Fruit fly (Drosophila melanogaster) whole organism, prepupa: ENCODE results near the gene bab1.

Experiments used
- Blimp-1 ChIP-seq: fragments of 200-800 bp; sonication (Bioruptor generic); optimal IDR thresholded peaks from 3 replicates; lab custom pipeline; 2017; ENCODE audit warnings: missing biosample characterization, missing genetic modification characterization, mild to moderate bottlenecking, moderate library complexity, missing genetic modification reagents
- CG10669 ChIP-seq: fragments of 200-800 bp; sonication (Bioruptor generic); optimal IDR thresholded peaks from 3 replicates; lab custom pipeline; 2018; ENCODE audit warnings: missing biosample characterization, mild to moderate bottlenecking, missing genetic modification characterization, moderate library complexity
- CG11294 ChIP-seq: fragments of 200-800 bp; sonication (Bioruptor generic); IDR thresholded peaks from 2 replicates; pipeline ENCODE4 v1.3.6; 2022; ENCODE audit warnings: missing biosample characterization, missing genetic modification characterization
- CG11762 ChIP-seq: fragments of 200-800 bp; sonication (Bioruptor generic); optimal IDR thresholded peaks from 3 replicates; lab custom pipeline; 2016; ENCODE audit warnings: missing biosample characterization, missing genetic modification characterization; ENCODE audit not compliant: insufficient read depth
- CG11902 ChIP-seq: fragments of 200-800 bp; sonication (Bioruptor generic); optimal IDR thresholded peaks from 3 replicates; lab custom pipeline; 2016; ENCODE audit warnings: missing biosample characterization, missing genetic modification characterization
- CG15336 ChIP-seq: fragments of 200-800 bp; sonication (Bioruptor generic); IDR thresholded peaks from 2 replicates; pipeline ENCODE4 v1.3.6; 2022; ENCODE audit warnings: missing biosample characterization, missing genetic modification characterization
- CG16779 ChIP-seq: fragments of 200-800 bp; sonication (Bioruptor generic); optimal IDR thresholded peaks from 3 replicates; lab custom pipeline; 2017; ENCODE audit warnings: missing biosample characterization, mild to moderate bottlenecking, missing genetic modification characterization
- CG3032 ChIP-seq: fragments of 200-800 bp; optimal IDR thresholded peaks from 2 replicates; lab custom pipeline; 2019; ENCODE audit warnings: missing biosample characterization, mild to moderate bottlenecking, missing genetic modification characterization, moderate library complexity
- CG31627 ChIP-seq: fragments of 200-800 bp; sonication (Bioruptor generic); optimal IDR thresholded peaks from 3 replicates; lab custom pipeline; 2016; ENCODE audit warnings: missing biosample characterization, missing genetic modification characterization
- CG32006 ChIP-seq: fragments of 200-800 bp; sonication (Bioruptor generic); optimal IDR thresholded peaks from 3 replicates; lab custom pipeline; 2017; ENCODE audit warnings: missing biosample characterization, mild to moderate bottlenecking, missing genetic modification characterization
- CG4318 ChIP-seq: fragments of 200-800 bp; sonication (Bioruptor generic); optimal IDR thresholded peaks from 3 replicates; lab custom pipeline; 2017; ENCODE audit warnings: missing biosample characterization, mild to moderate bottlenecking, missing genetic modification characterization
- CG6163 ChIP-seq: fragments of 200-800 bp; sonication (Bioruptor generic); IDR thresholded peaks from 3 replicates; pipeline ENCODE4 v1.3.6; 2022; ENCODE audit warnings: missing biosample characterization, missing genetic modification characterization
- CG6276 ChIP-seq: fragments of 200-800 bp; sonication (Bioruptor generic); optimal IDR thresholded peaks from 2 replicates; lab custom pipeline; 2017; ENCODE audit warnings: missing biosample characterization, mild to moderate bottlenecking, missing genetic modification characterization
- CG6792 ChIP-seq: fragments of 200-800 bp; sonication (Bioruptor generic); optimal IDR thresholded peaks from 3 replicates; lab custom pipeline; 2016; ENCODE audit warnings: missing biosample characterization, missing genetic modification characterization
- CG7368 ChIP-seq: fragments of 200-800 bp; sonication (Bioruptor generic); optimal IDR thresholded peaks from 3 replicates; lab custom pipeline; 2016; ENCODE audit warnings: missing biosample characterization, missing genetic modification characterization
- CG8319 ChIP-seq: fragments of 200-800 bp; sonication (Bioruptor generic); optimal IDR thresholded peaks from 3 replicates; lab custom pipeline; 2016; ENCODE audit warnings: missing biosample characterization, missing genetic modification characterization
- Eip75B ChIP-seq: fragments of 200-800 bp; sonication (Bioruptor generic); optimal IDR thresholded peaks from 3 replicates; lab custom pipeline; 2016; ENCODE audit warnings: missing biosample characterization, missing genetic modification characterization
- Eip78C ChIP-seq: fragments of 200-800 bp; sonication (Bioruptor generic); peaks from one replicate; lab custom pipeline; 2016; ENCODE audit warnings: missing biosample characterization, missing genetic modification characterization
- Eip93F ChIP-seq: fragments of 200-800 bp; sonication (Bioruptor generic); optimal IDR thresholded peaks from 2 replicates; lab custom pipeline; 2016; ENCODE audit warnings: missing biosample characterization, mild to moderate bottlenecking, missing genetic modification characterization
- Ets21C ChIP-seq: fragments of 200-800 bp; sonication (Bioruptor generic); optimal IDR thresholded peaks from 3 replicates; lab custom pipeline; 2016; ENCODE audit warnings: missing biosample characterization, missing genetic modification characterization
- Gug ChIP-seq: fragments of 200-800 bp; sonication (Bioruptor generic); IDR thresholded peaks from 2 replicates; pipeline ENCODE4 v1.3.6; 2022; ENCODE audit warnings: missing biosample characterization, missing genetic modification characterization
- Lpt ChIP-seq: fragments of 200-800 bp; sonication (Bioruptor generic); optimal IDR thresholded peaks from 3 replicates; lab custom pipeline; 2016; ENCODE audit warnings: missing biosample characterization, missing genetic modification characterization
- OdsH ChIP-seq: fragments of 200-800 bp; sonication (Bioruptor generic); optimal IDR thresholded peaks from 3 replicates; lab custom pipeline; 2016; ENCODE audit warnings: missing biosample characterization, missing genetic modification characterization
- Smox ChIP-seq: fragments of 200-800 bp; sonication (Bioruptor generic); optimal IDR thresholded peaks from 3 replicates; lab custom pipeline; 2016; ENCODE audit warnings: missing biosample characterization, missing genetic modification characterization
- Sox102F ChIP-seq: fragments of 200-800 bp; sonication (Bioruptor generic); optimal IDR thresholded peaks from 2 replicates; lab custom pipeline; 2016; ENCODE audit warnings: missing biosample characterization, mild to moderate bottlenecking, missing genetic modification characterization
- Sox14 ChIP-seq: fragments of 200-800 bp; sonication (Bioruptor generic); optimal IDR thresholded peaks from 3 replicates; lab custom pipeline; 2016; ENCODE audit warnings: missing biosample characterization, missing genetic modification characterization
- Sox15 ChIP-seq: fragments of 200-800 bp; sonication (Bioruptor generic); optimal IDR thresholded peaks from 3 replicates; lab custom pipeline; 2016; ENCODE audit warnings: missing biosample characterization, missing genetic modification characterization
- cyc ChIP-seq: fragments of 200-800 bp; sonication (Bioruptor generic); optimal IDR thresholded peaks from 3 replicates; lab custom pipeline; 2016; ENCODE audit warnings: missing biosample characterization, missing genetic modification characterization
- dsx ChIP-seq: fragments of 200-800 bp; optimal IDR thresholded peaks from 3 replicates; lab custom pipeline; 2019; ENCODE audit warnings: missing biosample characterization, mild to moderate bottlenecking, missing genetic modification characterization, moderate library complexity; ENCODE audit not compliant: poor library complexity, severe bottlenecking
- eg ChIP-seq: fragments of 200-800 bp; sonication (Bioruptor generic); IDR thresholded peaks from 3 replicates; pipeline ENCODE4 v1.3.6; 2022; ENCODE audit warnings: missing biosample characterization, missing genetic modification characterization
- esn ChIP-seq: fragments of 200-800 bp; sonication (Bioruptor generic); optimal IDR thresholded peaks from 2 replicates; lab custom pipeline; 2016; ENCODE audit warnings: missing biosample characterization, mild to moderate bottlenecking, missing genetic modification characterization, moderate library complexity
- fd85E ChIP-seq: fragments of 200-800 bp; sonication (Bioruptor generic); optimal IDR thresholded peaks from 3 replicates; lab custom pipeline; 2016; ENCODE audit warnings: missing biosample characterization, missing genetic modification characterization
- fkh ChIP-seq: fragments of 200-800 bp; sonication (Bioruptor generic); optimal IDR thresholded peaks from 3 replicates; lab custom pipeline; 2017; ENCODE audit warnings: missing biosample characterization, mild to moderate bottlenecking, missing genetic modification characterization, moderate library complexity
- lz ChIP-seq: fragments of 200-800 bp; sonication (Bioruptor generic); optimal IDR thresholded peaks from 3 replicates; lab custom pipeline; 2016; ENCODE audit warnings: missing biosample characterization, missing genetic modification characterization
- net ChIP-seq: fragments of 200-800 bp; sonication (Bioruptor generic); optimal IDR thresholded peaks from 3 replicates; lab custom pipeline; 2016; ENCODE audit warnings: missing biosample characterization, missing genetic modification characterization
- salr ChIP-seq, 2 experiments: fragments of 200-800 bp; sonication (Bioruptor generic); optimal IDR thresholded peaks; 3 replicates each; lab custom pipeline; 2016 to 2018; ENCODE audit warnings: missing biosample characterization in 2 of 2, missing genetic modification characterization in 2 of 2, mild to moderate bottlenecking in 1 of 2
- svp ChIP-seq: fragments of 200-800 bp; sonication (Bioruptor generic); peaks from one replicate; lab custom pipeline; 2016; ENCODE audit warnings: missing biosample characterization, missing genetic modification characterization
- vri ChIP-seq: fragments of 200-800 bp; sonication (Bioruptor generic); optimal IDR thresholded peaks from 3 replicates; lab custom pipeline; 2016; ENCODE audit warnings: missing biosample characterization, mild to moderate bottlenecking, missing genetic modification characterization

The bab1 gene

DNA sequence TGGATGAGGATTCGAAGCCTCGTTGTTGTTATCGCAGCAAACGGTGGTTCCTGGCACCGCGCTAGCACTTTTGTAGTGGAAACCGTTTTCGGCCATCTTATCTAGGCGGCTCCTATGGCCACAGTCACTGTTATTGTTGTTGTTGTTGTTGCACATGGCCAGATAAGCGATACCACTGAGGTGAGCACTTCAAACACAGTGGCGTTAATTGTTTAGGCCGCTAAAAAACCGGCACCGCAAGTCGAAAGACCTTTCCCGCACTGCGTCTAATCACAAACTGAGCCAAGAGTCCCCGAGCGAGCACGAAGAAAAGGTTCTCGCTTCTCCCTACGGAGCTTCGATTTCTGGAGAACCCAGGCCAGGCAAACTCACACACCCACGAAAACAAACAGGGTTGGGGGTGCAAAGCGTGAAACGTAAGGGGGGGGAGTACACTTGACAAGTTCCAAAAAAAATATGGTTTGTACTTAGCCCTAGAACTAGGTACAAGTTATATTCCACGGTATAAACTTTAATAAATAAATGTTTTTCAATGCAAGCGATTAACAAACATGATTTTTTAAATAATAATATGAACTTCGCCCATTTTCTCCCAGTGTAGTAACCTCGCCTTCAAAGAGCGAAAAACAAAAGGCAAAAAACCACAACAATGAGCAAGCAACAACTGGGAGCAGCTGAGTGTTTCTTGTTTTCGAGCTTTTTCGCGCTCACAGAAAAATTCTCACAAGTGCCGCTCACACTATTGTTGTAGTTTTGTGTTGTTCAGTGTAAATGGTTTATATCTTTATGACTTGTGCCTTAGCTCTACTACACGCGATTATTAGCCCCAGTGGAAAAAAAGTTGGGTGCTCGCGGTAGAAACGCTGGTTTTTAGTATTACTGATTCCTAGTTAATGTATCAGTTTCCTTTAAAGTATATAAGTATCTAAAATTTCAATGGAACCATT lies 93.1 kb downstream of the bab1 start (continued):
- peak; percentile 61 for TF ChIP-seq CG4318 (GFP tag; lab: Kevin White, UChicago)
- peak; percentile 88 for TF ChIP-seq CG15336
- peak; percentile 78 for TF ChIP-seq CG3032
- TF ChIP-seq CG8319 (GFP tag; lab: Kevin White, UChicago) = peak; percentile 60
- TF ChIP-seq svp (GFP tag; lab: Kevin White, UChicago) = peak; percentile 76
- peak; percentile 67 for TF ChIP-seq fkh (GFP tag; lab: Kevin White, UChicago)
- peak; percentile 82 for TF ChIP-seq Eip75B (GFP tag; lab: Kevin White, UChicago)
- no peak for TF ChIP-seq CG16779 (tag; lab: Kevin White, UChicago)
- TF ChIP-seq lz (GFP tag; lab: Kevin White, UChicago) = peak; percentile 66
- TF ChIP-seq fd85E (GFP tag; lab: Kevin White, UChicago) = peak; percentile 9
- TF ChIP-seq CG11294 (GFP tag; lab: Robert Waterston, UW) = peak; percentile 81
- TF ChIP-seq cyc (GFP tag; lab: Kevin White, UChicago) = peak; percentile 88
- no peak for TF ChIP-seq Eip93F (GFP tag; lab: Kevin White, UChicago)
- TF ChIP-seq CG32006 (GFP tag; lab: Kevin White, UChicago) = peak; percentile 86
- peak; percentile 65 for TF ChIP-seq CG11762 (GFP tag; lab: Kevin White, UChicago)
- TF ChIP-seq CG7368 = peak; percentile 64
- TF ChIP-seq CG6276 = peak; percentile 66
- TF ChIP-seq dsx (GFP tag; lab: Kevin White, UChicago) = peak; percentile 34
- TF ChIP-seq Sox15 (GFP tag; lab: Kevin White, UChicago) = peak; percentile 43
- TF ChIP-seq CG31627 (GFP tag; lab: Kevin White, UChicago) = peak; percentile 70
- peak; percentile 53 for TF ChIP-seq Sox102F (GFP tag; lab: Kevin White, UChicago)
- TF ChIP-seq CG6163 = peak; percentile 97
- peak; percentile 54 for TF ChIP-seq Smox
- peak; percentile 32 for TF ChIP-seq vri (GFP tag; lab: Kevin White, UChicago)
- TF ChIP-seq CG11902 (GFP tag; lab: Kevin White, UChicago) = peak; percentile 21
- peak; percentile 54 for TF ChIP-seq Blimp-1 (GFP tag; lab: Kevin White, UChicago)
- TF ChIP-seq Ets21C (GFP tag; lab: Kevin White, UChicago) = peak; percentile 4
- peak; percentile 82 for TF ChIP-seq eg (GFP tag; lab: Robert Waterston, UW)
- TF ChIP-seq esn (GFP tag; lab: Kevin White, UChicago) = peak; percentile 74
- TF ChIP-seq OdsH (GFP tag; lab: Kevin White, UChicago) = peak; percentile 83

DNA sequence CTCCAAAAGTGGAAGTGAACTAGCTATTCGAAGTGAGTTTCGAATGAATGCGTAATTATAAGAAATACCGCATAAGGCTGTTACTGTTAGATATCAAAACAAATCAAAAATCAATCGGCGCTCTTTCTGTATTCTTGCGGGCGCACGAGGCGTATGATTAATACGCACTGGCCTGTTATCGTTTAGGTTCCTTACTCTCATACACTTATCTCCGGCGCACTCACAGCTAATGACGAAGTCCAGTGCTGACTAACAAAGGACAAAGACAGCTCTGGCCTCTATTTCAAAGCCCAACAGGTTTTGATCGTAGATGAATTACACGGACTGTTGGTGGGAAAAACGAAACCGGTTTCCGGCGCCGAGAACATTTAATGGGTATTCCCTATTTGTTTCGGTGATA lies 95.0 kb downstream of the bab1 start:
- TF ChIP-seq CG6792 (GFP tag; lab: Kevin White, UChicago) (no peak), CG4318 (GFP tag; lab: Kevin White, UChicago) (no peak), Lpt (GFP tag; lab: Kevin White, UChicago) (no peak)

DNA sequence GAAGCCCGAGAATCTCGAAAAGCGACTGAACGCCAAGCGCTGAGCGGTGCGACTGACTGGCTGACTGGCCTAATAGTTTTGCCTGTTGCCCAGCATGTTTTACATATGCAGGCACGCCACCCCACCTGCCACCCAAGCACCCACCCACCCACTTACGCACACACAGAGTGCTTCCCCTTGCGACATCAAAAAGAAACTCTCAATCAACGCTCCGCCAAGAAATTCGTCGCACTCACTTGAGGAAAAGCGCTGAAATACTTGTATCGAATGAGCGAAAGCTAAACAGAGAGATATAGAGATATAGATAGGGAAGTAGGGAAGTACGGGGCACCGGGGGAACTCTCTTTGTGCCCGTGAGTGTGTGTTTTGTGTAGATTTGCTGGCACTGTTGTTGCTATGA lies 100.3 kb downstream of the bab1 start:
- TF ChIP-seq salr (GFP tag; optimal IDR thresholded peaks at IDR 0.05; lab: Kevin White, UChicago) (no peak), Eip78C (GFP tag; lab: Kevin White, UChicago) (peak; percentile 39), vri (GFP tag; lab: Kevin White, UChicago) (peak; percentile 18), CG10669 (GFP tag; lab: Kevin White, UChicago) (no peak), Gug (GFP tag; lab: Robert Waterston, UW) (no peak), net (GFP tag; lab: Kevin White, UChicago) (no peak), Sox14 (peak; percentile 79)
